Worm (Caenorhabditis elegans): ENCODE data around the gene hum-10.

The hum-10 gene

ce11 chrX:4813115-4813732, 31.1 kb upstream of the hum-10 start:
- TF ChIP-seq nhr-43 (tag; optimal IDR thresholded peaks at IDR 0.05; ENCODE audit: poor library complexity, severe bottlenecking) (peak; percentile 34), nhr-25 (tag; optimal IDR thresholded peaks at IDR 0.05) (peak; percentile 78), lin-39 (tag; optimal IDR thresholded peaks at IDR 0.05) (no peak), nfya-1 (tag; optimal IDR thresholded peaks at IDR 0.05; ENCODE audit: insufficient read depth) (peak; percentile 4)

ce11 chrX:4811242-4811641, 29.1 kb upstream of the hum-10 start, which contains the start of gene ztf-16:
Gene ztf-16 (minus strand): TSS chrX:4811540.
- TF ChIP-seq fkh-10 (GFP tag; optimal IDR thresholded peaks at IDR 0.05) = no peak
- no peak for TF ChIP-seq nhr-76 (tag; optimal IDR thresholded peaks at IDR 0.05)
- no peak for TF ChIP-seq nhr-237 (tag; optimal IDR thresholded peaks at IDR 0.05)
- TF ChIP-seq ceh-9 (tag; optimal IDR thresholded peaks at IDR 0.05) = no peak

ce11 chrX:4809753-4810424, 27.8 kb upstream of the hum-10 start:
- TF ChIP-seq lin-39 (tag; optimal IDR thresholded peaks at IDR 0.05) = no peak
- no peak for TF ChIP-seq elt-2 (tag; optimal IDR thresholded peaks at IDR 0.05)
- no peak for TF ChIP-seq lsy-12 (tag; optimal IDR thresholded peaks at IDR 0.05)
- no peak for TF ChIP-seq ztf-11 (tag; optimal IDR thresholded peaks at IDR 0.05)
- peak; percentile 58 for TF ChIP-seq pha-4 (tag; optimal IDR thresholded peaks at IDR 0.05)
- no peak for TF ChIP-seq ama-1 (optimal IDR thresholded peaks at IDR 0.05)
- peak; percentile 7 for TF ChIP-seq nfya-1 (tag; optimal IDR thresholded peaks at IDR 0.05; ENCODE audit: insufficient read depth)
- TF ChIP-seq mdl-1 (tag; optimal IDR thresholded peaks at IDR 0.05) = no peak
- no peak for TF ChIP-seq fkh-2 (tag; optimal IDR thresholded peaks at IDR 0.05)
- no peak for TF ChIP-seq nhr-12 (tag; optimal IDR thresholded peaks at IDR 0.05)
- no peak for TF ChIP-seq zag-1 (tag; optimal IDR thresholded peaks at IDR 0.05)
- TF ChIP-seq nhr-25 (tag; optimal IDR thresholded peaks at IDR 0.05) = peak; percentile 61
- TF ChIP-seq nhr-76 (tag; optimal IDR thresholded peaks at IDR 0.05) = no peak

ce11 chrX:4809189-4809588, 27.1 kb upstream of the hum-10 start:
- TF ChIP-seq elt-3 (tag; optimal IDR thresholded peaks at IDR 0.05) (no peak), nhr-25 (tag; optimal IDR thresholded peaks at IDR 0.05) (peak; percentile 27)

ce11 chrX:4808737-4809136, 26.6 kb upstream of the hum-10 start:
- TF ChIP-seq mml-1 (tag; optimal IDR thresholded peaks at IDR 0.05) (no peak), ztf-11 (tag; optimal IDR thresholded peaks at IDR 0.05) (no peak), mdl-1 (tag; optimal IDR thresholded peaks at IDR 0.05) (no peak), nhr-237 (tag; optimal IDR thresholded peaks at IDR 0.05) (no peak), nfya-1 (tag; optimal IDR thresholded peaks at IDR 0.05; ENCODE audit: insufficient read depth) (peak; percentile 57), ceh-28 (tag; optimal IDR thresholded peaks at IDR 0.05) (no peak), nhr-23 (tag; optimal IDR thresholded peaks at IDR 0.05) (peak; percentile 23), unc-62 (GFP tag; optimal IDR thresholded peaks at IDR 0.05) (no peak), fkh-10 (GFP tag; optimal IDR thresholded peaks at IDR 0.05) (no peak), elt-3 (tag; optimal IDR thresholded peaks at IDR 0.05) (no peak), ama-1 (optimal IDR thresholded peaks at IDR 0.05) (no peak), nhr-76 (tag; optimal IDR thresholded peaks at IDR 0.05) (no peak), nhr-12 (tag; optimal IDR thresholded peaks at IDR 0.05) (no peak), tbx-2 (tag; optimal IDR thresholded peaks at IDR 0.05) (no peak), ceh-16 (tag; optimal IDR thresholded peaks at IDR 0.05) (no peak)

ce11 chrX:4803942-4804341, 21.8 kb upstream of the hum-10 start:
- TF ChIP-seq R02D3.7 (tag; optimal IDR thresholded peaks at IDR 0.05) = no peak
- TF ChIP-seq zag-1 (tag; optimal IDR thresholded peaks at IDR 0.05) = no peak
- peak; percentile 90 for TF ChIP-seq egl-5 (tag; optimal IDR thresholded peaks at IDR 0.05)
- no peak for TF ChIP-seq lsy-12 (tag; optimal IDR thresholded peaks at IDR 0.05)
- TF ChIP-seq ceh-82 (tag; optimal IDR thresholded peaks at IDR 0.05) = no peak
- TF ChIP-seq ceh-28 (tag; optimal IDR thresholded peaks at IDR 0.05) = no peak
- TF ChIP-seq nhr-67 (tag; optimal IDR thresholded peaks at IDR 0.05) = no peak
- TF ChIP-seq ztf-4 (tag; optimal IDR thresholded peaks at IDR 0.05) = no peak
- TF ChIP-seq lin-39 (tag; optimal IDR thresholded peaks at IDR 0.05) = peak; percentile 53
- no peak for TF ChIP-seq mml-1 (tag; optimal IDR thresholded peaks at IDR 0.05)

Data from whole organism, L3 larva.